Fruit fly (Drosophila melanogaster) whole organism: ENCODE data around the gene CG31974.

ENCODE experiments used
- CG8478 ChIP-seq: fragments of >200 bp; optimal IDR thresholded peaks from 2 replicates; lab custom pipeline; 2018; ENCODE audit warnings: inconsistent platforms
- Dll ChIP-seq: fragments of >200 bp; optimal IDR thresholded peaks from 2 replicates; lab custom pipeline; 2017
- EcR ChIP-seq, 2 experiments: fragments of >200 bp; optimal IDR thresholded peaks; 2 replicates each; lab custom pipeline; 2017; ENCODE audit warnings: missing biosample characterization in 2 of 2, missing genetic modification characterization in 2 of 2, missing genetic modification reagents in 2 of 2
- pan ChIP-seq: fragments of >200 bp; optimal IDR thresholded peaks from 2 replicates; lab custom pipeline; 2017
- psq ChIP-seq: fragments of >200 bp; optimal IDR thresholded peaks from 2 replicates; lab custom pipeline; 2017
- usp ChIP-seq: fragments of >200 bp; optimal IDR thresholded peaks from 2 replicates; lab custom pipeline; 2017; ENCODE audit warnings: missing biosample characterization, missing genetic modification characterization, mixed read lengths

DNA sequence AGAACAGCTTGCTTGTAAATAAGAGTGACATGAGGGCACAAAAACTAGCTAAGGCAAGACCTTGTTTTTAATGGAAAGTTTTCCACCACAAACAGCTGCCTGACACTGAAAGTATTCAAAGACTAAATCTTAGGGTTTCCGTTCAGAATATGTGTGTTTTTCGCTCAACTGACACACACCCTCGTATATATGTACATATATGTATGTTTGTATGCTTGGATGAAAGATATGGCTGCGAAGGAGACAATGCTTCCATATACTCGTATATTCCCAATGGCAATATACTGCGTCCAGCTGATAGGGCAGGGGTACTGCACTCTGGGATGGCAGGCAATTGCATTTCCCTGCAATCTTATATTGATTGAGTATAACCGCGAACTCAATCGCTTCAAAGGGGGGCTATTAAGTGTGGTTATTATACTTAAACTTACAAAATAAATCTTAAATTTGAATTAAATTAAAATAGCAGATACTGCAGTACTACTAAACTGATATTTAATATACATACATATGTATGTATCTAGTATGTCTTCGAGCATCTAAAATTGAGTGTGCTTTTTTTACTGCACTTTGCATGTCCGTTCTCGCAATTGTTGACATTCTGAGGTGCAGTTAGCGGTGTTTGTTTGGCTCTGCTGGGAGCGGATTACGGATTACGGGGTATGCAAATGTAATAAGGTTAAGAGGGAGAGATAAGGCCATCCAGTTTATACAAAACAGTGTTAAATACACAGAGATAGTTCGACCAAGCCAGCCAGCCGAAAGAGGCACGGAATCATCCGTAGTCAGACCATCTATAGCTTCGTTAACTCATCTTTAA is 8.1 kb downstream of the CG31974 start:
- no peak for TF ChIP-seq usp
- no peak for TF ChIP-seq psq
- no peak for TF ChIP-seq EcR (GFP tag; optimal IDR thresholded peaks at IDR 0.05; lab: Kevin White, UChicago)
- TF ChIP-seq CG8478, result no peak
- TF ChIP-seq pan (lab: Kevin White, UChicago), result no peak
- no peak for TF ChIP-seq Dll (lab: Kevin White, UChicago)
